Worm (Caenorhabditis elegans) whole organism, young adult: Measurements from ENCODE around the gene Y49G5A.1.
A peak's percentile ranks its signal among the peaks of the same experiment; 100 is the strongest.

Experiments
- B0336.3 ChIP-seq: fragments of 200-800 bp; sonication (Bioruptor generic); IDR thresholded peaks from 2 replicates; pipeline ENCODE4 v1.3.6; 2022; ENCODE audit warnings: missing genetic modification characterization, missing compliant biosample characterization
- F22D6.2 ChIP-seq: sonication (generic microtip); optimal IDR thresholded peaks from 2 replicates; lab custom pipeline; 2016; ENCODE audit warnings: mild to moderate bottlenecking, missing genetic modification characterization, missing compliant biosample characterization
- F33H1.4 ChIP-seq: fragments of 200-800 bp; sonication (Bioruptor generic); IDR thresholded peaks from 2 replicates; pipeline ENCODE4 v1.3.6; 2022; ENCODE audit warnings: missing genetic modification reagents, missing genetic modification characterization, missing compliant biosample characterization
- F55B11.4 ChIP-seq: sonication (generic microtip); optimal IDR thresholded peaks from 2 replicates; lab custom pipeline; 2016; ENCODE audit warnings: missing compliant biosample characterization, missing genetic modification characterization, borderline replicate concordance; ENCODE audit not compliant: insufficient read depth
- K11D2.4 ChIP-seq: fragments of 200-800 bp; sonication (Bioruptor generic); IDR thresholded peaks from 2 replicates; pipeline ENCODE4 v1.3.6; 2022; ENCODE audit warnings: missing genetic modification reagents, missing genetic modification characterization, missing compliant biosample characterization
- T26A5.8 ChIP-seq: sonication (generic microtip); optimal IDR thresholded peaks from 2 replicates; lab custom pipeline; 2016; ENCODE audit warnings: missing genetic modification characterization, missing compliant biosample characterization
- ZK185.1 ChIP-seq: sonication (generic microtip); optimal IDR thresholded peaks from 2 replicates; lab custom pipeline; 2016; ENCODE audit warnings: mild to moderate bottlenecking, missing genetic modification characterization, missing compliant biosample characterization; ENCODE audit not compliant: poor library complexity, severe bottlenecking
- attf-5 ChIP-seq: fragments of 200-800 bp; sonication (Bioruptor generic); optimal IDR thresholded peaks from 2 replicates; lab custom pipeline; 2018; ENCODE audit warnings: mild to moderate bottlenecking, missing genetic modification characterization, missing compliant biosample characterization
- cebp-1 ChIP-seq, 2 experiments: fragments of 200-800 bp in 1 of 2; sonication (Bioruptor generic) in 1 of 2; sonication (generic microtip) in 1 of 2; IDR thresholded peaks in 1 of 2; optimal IDR thresholded peaks in 1 of 2; 2 replicates each; pipeline versions ENCODE4 v1.3.6 to Lab custom; 2017 to 2022; ENCODE audit warnings: missing compliant biosample characterization in 2 of 2, missing genetic modification characterization in 2 of 2, mild to moderate bottlenecking in 1 of 2, missing genetic modification reagents in 1 of 2, moderate library complexity in 1 of 2
- cebp-2 ChIP-seq: fragments of 200-800 bp; sonication (Bioruptor generic); IDR thresholded peaks from 2 replicates; pipeline ENCODE4 v1.3.6; 2022; ENCODE audit warnings: missing genetic modification characterization, missing compliant biosample characterization
- ceh-58 ChIP-seq: fragments of 200-800 bp; sonication (Bioruptor generic); IDR thresholded peaks from 2 replicates; pipeline ENCODE4 v1.3.6; 2022; ENCODE audit warnings: missing genetic modification characterization, missing compliant biosample characterization
- ceh-79 ChIP-seq: sonication (generic microtip); optimal IDR thresholded peaks from 2 replicates; lab custom pipeline; 2017; ENCODE audit warnings: mild to moderate bottlenecking, missing genetic modification characterization, missing compliant biosample characterization
- dox-1 ChIP-seq: fragments of 200-800 bp; sonication (Bioruptor generic); IDR thresholded peaks from 2 replicates; pipeline ENCODE4 v1.3.6; 2022; ENCODE audit warnings: missing genetic modification reagents, missing genetic modification characterization, missing compliant biosample characterization
- dpff-1 ChIP-seq: sonication (generic microtip); optimal IDR thresholded peaks from 2 replicates; lab custom pipeline; 2017; ENCODE audit warnings: mild to moderate bottlenecking, missing genetic modification characterization, missing compliant biosample characterization
- egl-44 ChIP-seq: fragments of 200-800 bp; sonication (Bioruptor generic); IDR thresholded peaks from 2 replicates; pipeline ENCODE4 v1.3.6; 2022; ENCODE audit warnings: missing genetic modification reagents, missing genetic modification characterization, missing compliant biosample characterization
- ekl-4 ChIP-seq: fragments of 200-800 bp; sonication (Bioruptor generic); IDR thresholded peaks from 2 replicates; pipeline ENCODE4 v1.3.6; 2022; ENCODE audit warnings: missing genetic modification reagents, missing genetic modification characterization, missing compliant biosample characterization
- fkh-3 ChIP-seq: sonication (generic microtip); optimal IDR thresholded peaks from 2 replicates; lab custom pipeline; 2016; ENCODE audit warnings: mild to moderate bottlenecking, missing genetic modification characterization, missing compliant biosample characterization
- gei-17 ChIP-seq: fragments of 200-800 bp; sonication (Bioruptor generic); optimal IDR thresholded peaks from 2 replicates; lab custom pipeline; 2018; ENCODE audit warnings: mild to moderate bottlenecking, missing genetic modification characterization, missing compliant biosample characterization
- hlh-12 ChIP-seq: sonication (generic microtip); optimal IDR thresholded peaks from 2 replicates; lab custom pipeline; 2016; ENCODE audit warnings: missing genetic modification characterization, missing compliant biosample characterization
- hmg-1.2 ChIP-seq: fragments of 200-800 bp; sonication (Bioruptor generic); IDR thresholded peaks from 2 replicates; pipeline ENCODE4 v1.3.6; 2022; ENCODE audit warnings: missing genetic modification reagents, missing genetic modification characterization, missing compliant biosample characterization
- hrde-1 ChIP-seq: sonication (generic microtip); optimal IDR thresholded peaks from 2 replicates; lab custom pipeline; 2016; ENCODE audit warnings: missing genetic modification characterization, mild to moderate bottlenecking, missing compliant biosample characterization, moderate library complexity, missing genotype, missing genetic modification reagents, borderline replicate concordance
- let-526 ChIP-seq: fragments of 200-800 bp; sonication (Bioruptor generic); IDR thresholded peaks from 2 replicates; pipeline ENCODE4 v1.3.6; 2022; ENCODE audit warnings: missing genetic modification reagents, missing genetic modification characterization, missing compliant biosample characterization
- lin-26 ChIP-seq: fragments of 200-800 bp; sonication (Bioruptor generic); IDR thresholded peaks from 2 replicates; pipeline ENCODE4 v1.3.6; 2022; ENCODE audit warnings: missing genetic modification reagents, missing genetic modification characterization, missing compliant biosample characterization
- lin-35 ChIP-seq, 3 experiments: fragments of 150-350 bp in 2 of 3; sonication (generic microtip) in 1 of 3; optimal IDR thresholded peaks; 2 replicates each; lab custom pipeline; 2014 to 2018; ENCODE audit warnings: missing biosample characterization in 3 of 3, missing genetic modification characterization in 3 of 3, missing genetic modification reagents in 3 of 3
- lin-54 ChIP-seq: fragments of 200-800 bp; sonication (Bioruptor generic); optimal IDR thresholded peaks from 2 replicates; lab custom pipeline; 2018; ENCODE audit warnings: mild to moderate bottlenecking, missing genetic modification characterization, missing compliant biosample characterization
- lir-1 ChIP-seq: fragments of 200-800 bp; sonication (Bioruptor generic); conservative IDR thresholded peaks from 2 replicates; pipeline ENCODE4 v1.3.6; 2022; ENCODE audit warnings: missing genetic modification reagents, missing genetic modification characterization, missing compliant biosample characterization
- lsl-1 ChIP-seq: fragments of 200-800 bp; sonication (Bioruptor generic); optimal IDR thresholded peaks from 2 replicates; lab custom pipeline; 2018; ENCODE audit warnings: mild to moderate bottlenecking, missing genetic modification characterization, moderate library complexity, missing compliant biosample characterization
- madf-10 ChIP-seq: sonication (generic microtip); optimal IDR thresholded peaks from 2 replicates; lab custom pipeline; 2016; ENCODE audit warnings: mild to moderate bottlenecking, missing genetic modification characterization, missing compliant biosample characterization
- madf-6 ChIP-seq: fragments of 200-800 bp; sonication (Bioruptor generic); IDR thresholded peaks from 2 replicates; pipeline ENCODE4 v1.3.6; 2022; ENCODE audit warnings: missing genetic modification reagents, missing genetic modification characterization, missing compliant biosample characterization
- mcd-1 ChIP-seq: fragments of 200-800 bp; sonication (Bioruptor generic); IDR thresholded peaks from 2 replicates; pipeline ENCODE4 v1.3.6; 2022; ENCODE audit warnings: missing genetic modification reagents, missing genetic modification characterization, missing compliant biosample characterization
- nfya-1 ChIP-seq: sonication (generic microtip); optimal IDR thresholded peaks from 2 replicates; lab custom pipeline; 2017; ENCODE audit warnings: antibody characterized with exemption, missing compliant biosample characterization, missing genetic modification characterization, borderline replicate concordance; ENCODE audit not compliant: insufficient read depth
- nfyb-1 ChIP-seq: fragments of 200-800 bp; sonication (Bioruptor generic); IDR thresholded peaks from 2 replicates; pipeline ENCODE4 v1.3.6; 2022; ENCODE audit warnings: missing genetic modification reagents, missing genetic modification characterization, missing compliant biosample characterization
- nhr-120 ChIP-seq: fragments of 200-800 bp; sonication (Bioruptor generic); IDR thresholded peaks from 2 replicates; pipeline ENCODE4 v1.3.6; 2022; ENCODE audit warnings: missing genetic modification characterization, missing compliant biosample characterization
- nhr-90 ChIP-seq: sonication (generic microtip); optimal IDR thresholded peaks from 2 replicates; lab custom pipeline; 2016; ENCODE audit warnings: missing genotype, mild to moderate bottlenecking, missing genetic modification characterization, missing compliant biosample characterization
- repo-1 ChIP-seq: sonication (generic microtip); optimal IDR thresholded peaks from 2 replicates; lab custom pipeline; 2017; ENCODE audit warnings: mild to moderate bottlenecking, missing genetic modification characterization, missing compliant biosample characterization
- rpc-1 ChIP-seq, 2 experiments: fragments of 150-350 bp in 1 of 2; sonication (generic microtip) in 1 of 2; optimal IDR thresholded peaks; 2 replicates each; lab custom pipeline; 2014 to 2018; ENCODE audit warnings: missing biosample characterization in 1 of 2, missing genetic modification characterization in 1 of 2, missing genetic modification reagents in 1 of 2, missing genotype in 1 of 2
- snpc-4 ChIP-seq, 5 experiments: fragments of 150-350 bp in 1 of 5; sonication (generic microtip) in 4 of 5; optimal IDR thresholded peaks; 2 replicates each; lab custom pipeline; 2014 to 2018; ENCODE audit warnings: missing genetic modification characterization in 5 of 5, missing biosample characterization in 3 of 5, antibody characterized with exemption in 2 of 5, mild to moderate bottlenecking in 2 of 5, missing compliant biosample characterization in 2 of 5, missing genotype in 2 of 5, moderate library complexity in 2 of 5, missing genetic modification reagents in 1 of 5
- somi-1 ChIP-seq: fragments of 200-800 bp; sonication (Bioruptor generic); optimal IDR thresholded peaks from 2 replicates; lab custom pipeline; 2018; ENCODE audit warnings: mild to moderate bottlenecking, missing genetic modification characterization, missing compliant biosample characterization
- tbp1 ChIP-seq: fragments of 200-800 bp; sonication (Bioruptor generic); optimal IDR thresholded peaks from 2 replicates; lab custom pipeline; 2018; ENCODE audit warnings: mild to moderate bottlenecking, missing genetic modification characterization, missing compliant biosample characterization
- unc-62 ChIP-seq: fragments of 150-350 bp; optimal IDR thresholded peaks from 2 replicates; lab custom pipeline; 2014; ENCODE audit warnings: missing biosample characterization, missing genetic modification reagents, missing genetic modification characterization
- xnd-1 ChIP-seq: sonication (generic microtip); optimal IDR thresholded peaks from 2 replicates; lab custom pipeline; 2016; ENCODE audit warnings: missing genotype, missing genetic modification reagents, missing genetic modification characterization, missing compliant biosample characterization
- zfh-2 ChIP-seq: fragments of 200-800 bp; sonication (Bioruptor generic); conservative IDR thresholded peaks from 2 replicates; pipeline ENCODE4 v1.3.6; 2022; ENCODE audit warnings: missing genetic modification reagents, missing genetic modification characterization, missing compliant biosample characterization
- ztf-18 ChIP-seq: sonication (generic microtip); optimal IDR thresholded peaks from 2 replicates; lab custom pipeline; 2016; ENCODE audit warnings: missing genotype, mild to moderate bottlenecking, missing genetic modification characterization, missing compliant biosample characterization
- ztf-22 ChIP-seq: fragments of 200-800 bp; sonication (Bioruptor generic); optimal IDR thresholded peaks from 2 replicates; lab custom pipeline; 2018; ENCODE audit warnings: mild to moderate bottlenecking, missing genetic modification characterization, moderate library complexity, missing compliant biosample characterization
- ztf-6 ChIP-seq: fragments of 200-800 bp; sonication (Bioruptor generic); IDR thresholded peaks from 2 replicates; pipeline ENCODE4 v1.3.6; 2022; ENCODE audit warnings: missing genetic modification reagents, missing genetic modification characterization, missing compliant biosample characterization

Y49G5A.1 gene

DNA sequence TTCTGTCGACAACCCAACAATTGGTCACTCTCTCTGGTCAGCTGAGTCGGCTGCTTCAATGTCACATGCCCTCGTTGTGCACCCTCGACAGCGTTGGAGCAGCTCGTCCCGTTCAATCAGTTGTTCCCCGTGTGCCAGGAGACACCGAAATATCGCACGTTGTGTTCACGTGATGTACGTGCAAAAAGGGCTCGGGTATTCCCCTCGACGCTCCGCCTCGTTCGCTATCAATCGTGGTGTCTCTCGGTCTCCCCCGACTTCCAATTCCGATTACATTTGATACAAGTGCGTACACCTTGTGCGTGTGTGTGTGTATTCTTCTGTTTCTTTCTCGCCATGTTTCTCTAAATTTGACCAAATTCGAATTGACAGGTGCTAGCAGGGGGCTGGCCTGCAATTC, 15.7 kb downstream of the Y49G5A.1 start (continued):
- peak; percentile 39 for TF ChIP-seq tbp1 (GFP tag; lab: Kevin White, UChicago)
- TF ChIP-seq K11D2.4 = peak; percentile 78; the same call in 1 of the 2 replicates
- no peak for TF ChIP-seq nfya-1
- 0 out of 2 replicates have a peak, but pooled peaks have one; percentile 10 for TF ChIP-seq ztf-6 (GFP tag; lab: Robert Waterston, UW)
- TF ChIP-seq nfyb-1 (GFP tag; lab: Robert Waterston, UW) = peak; percentile 86
- TF ChIP-seq F22D6.2 (tag; lab: Kevin White, UChicago) = peak; percentile 79
- TF ChIP-seq mcd-1 = peak; percentile 76
- no peak for TF ChIP-seq hlh-12 (tag; lab: Kevin White, UChicago)
- TF ChIP-seq cebp-1 (GFP tag; IDR thresholded peaks at IDR 0.05; lab: Robert Waterston, UW) = no peak
- peak; percentile 81 for TF ChIP-seq cebp-1 (tag; optimal IDR thresholded peaks at IDR 0.05; lab: Kevin White, UChicago)
- TF ChIP-seq attf-5 (GFP tag; lab: Kevin White, UChicago) = peak; percentile 64
- TF ChIP-seq ztf-22 (GFP tag; lab: Kevin White, UChicago) = peak; percentile 91
- peak; percentile 46 for TF ChIP-seq nhr-90 (tag; lab: Kevin White, UChicago)
- TF ChIP-seq T26A5.8 (tag; lab: Kevin White, UChicago) = no peak
- TF ChIP-seq hmg-1.2 = peak; percentile 14; the same call in 1 of the 2 replicates
- no peak for TF ChIP-seq ceh-58 (GFP tag; lab: Robert Waterston, UW)
- peak; percentile 38 for TF ChIP-seq ztf-18 (tag; lab: Kevin White, UChicago)
- peak; percentile 74 for TF ChIP-seq dox-1
- TF ChIP-seq unc-62 = peak; percentile 4
- TF ChIP-seq let-526 (GFP tag; lab: Robert Waterston, UW) = peak; percentile 84
- no peak for TF ChIP-seq nhr-120
- peak; percentile 42 for TF ChIP-seq madf-10 (tag; lab: Kevin White, UChicago)
- 0 out of 2 replicates have a peak, but pooled peaks have one; percentile 44 for TF ChIP-seq ekl-4 (GFP tag; lab: Robert Waterston, UW)
- TF ChIP-seq egl-44 (GFP tag; lab: Robert Waterston, UW) = peak; percentile 84; the same call in 1 of the 2 replicates
- no peak for TF ChIP-seq snpc-4 (GFP tag; optimal IDR thresholded peaks at IDR 0.05; lab: Kevin White, UChicago)
- TF ChIP-seq snpc-4 (tag; optimal IDR thresholded peaks at IDR 0.05; lab: Kevin White, UChicago) = peak in 3 of 4 experiments; percentile 6 to 56 (median 37)
- peak; percentile 81 for TF ChIP-seq somi-1 (GFP tag; lab: Kevin White, UChicago)
- peak; percentile 78 for TF ChIP-seq B0336.3 (GFP tag; lab: Robert Waterston, UW)
- peak; percentile 71 for TF ChIP-seq lin-26 (GFP tag; lab: Robert Waterston, UW)
- no peak for TF ChIP-seq cebp-2 (GFP tag; lab: Robert Waterston, UW)
- peak; percentile 86 for TF ChIP-seq zfh-2

DNA sequence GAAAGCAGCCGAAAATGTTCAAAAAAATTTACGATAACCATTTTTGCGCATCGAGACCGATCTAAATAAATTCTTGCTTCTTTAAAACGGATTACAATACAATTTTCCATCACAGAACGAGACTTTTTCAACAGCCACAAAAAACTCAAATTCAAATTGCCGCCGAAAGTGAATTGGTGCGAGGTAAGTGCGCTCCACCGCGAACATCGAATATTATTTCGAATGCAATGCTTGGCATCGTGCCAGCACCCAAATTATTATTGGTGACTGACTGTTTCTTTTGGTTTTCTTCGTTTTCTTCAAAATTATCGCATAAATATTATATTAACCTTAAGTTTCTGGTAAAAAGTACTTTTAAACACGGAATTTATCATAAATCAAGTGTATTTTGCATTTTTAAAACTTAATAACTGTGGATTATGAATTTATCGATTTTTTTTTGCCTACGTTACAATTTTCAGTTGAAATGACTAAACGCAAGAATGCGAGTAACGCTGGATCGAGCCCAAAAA, 18.1 kb downstream of the Y49G5A.1 start, which contains the start of gene penr-1:
Gene penr-1, plus strand, starts transcription at position 462 of the 512 bp plus-strand sequence.
- TF ChIP-seq mcd-1 (peak; percentile 90), repo-1 (tag; lab: Kevin White, UChicago) (no peak), xnd-1 (tag; lab: Kevin White, UChicago) (peak; percentile 8), madf-6 (GFP tag; lab: Robert Waterston, UW) (no peak), ztf-18 (tag; lab: Kevin White, UChicago) (peak; percentile 39), lin-54 (GFP tag; lab: Kevin White, UChicago) (peak; percentile 95), nhr-120 (no peak), snpc-4 (GFP tag; optimal IDR thresholded peaks at IDR 0.05; lab: Kevin White, UChicago) (no peak), snpc-4 (tag; optimal IDR thresholded peaks at IDR 0.05; lab: Kevin White, UChicago) (peak in 1 of 4 experiments; percentile 1), lsl-1 (GFP tag; lab: Kevin White, UChicago) (peak; percentile 18), hrde-1 (tag; lab: Kevin White, UChicago) (no peak), lir-1 (GFP tag; lab: Robert Waterston, UW) (no peak), F33H1.4 (peak; percentile 27; the same call in 1 of the 2 replicates), lin-35 (GFP tag; optimal IDR thresholded peaks at IDR 0.05; lab: Kevin White, UChicago) (peak in 2 of 3 experiments; percentile 24 to 76), gei-17 (GFP tag; lab: Kevin White, UChicago) (no peak), ZK185.1 (tag; lab: Kevin White, UChicago) (no peak), rpc-1 (optimal IDR thresholded peaks at IDR 0.05; lab: Kevin White, UChicago) (no peak), rpc-1 (tag; optimal IDR thresholded peaks at IDR 0.05; lab: Kevin White, UChicago) (no peak), F55B11.4 (tag; lab: Kevin White, UChicago) (no peak), dpff-1 (no peak), ceh-79 (tag; lab: Kevin White, UChicago) (no peak), fkh-3 (no peak), cebp-1 (GFP tag; IDR thresholded peaks at IDR 0.05; lab: Robert Waterston, UW) (no peak), cebp-1 (tag; optimal IDR thresholded peaks at IDR 0.05; lab: Kevin White, UChicago) (no peak), let-526 (GFP tag; lab: Robert Waterston, UW) (no peak), K11D2.4 (no peak)
